Worm (Caenorhabditis elegans) whole organism, L4/young adult: ENCODE measurements around the gene fbxb-40.

Experiments
- W03F9.2 ChIP-seq: fragments of 150-350 bp; optimal IDR thresholded peaks from 2 replicates; lab custom pipeline; 2014; ENCODE audit warnings: missing biosample characterization, missing genetic modification characterization
- him-1 ChIP-seq: sonication (generic microtip); optimal IDR thresholded peaks from 2 replicates; lab custom pipeline; 2016; ENCODE audit warnings: missing genotype, missing genetic modification reagents, missing genetic modification characterization, missing compliant biosample characterization

DNA sequence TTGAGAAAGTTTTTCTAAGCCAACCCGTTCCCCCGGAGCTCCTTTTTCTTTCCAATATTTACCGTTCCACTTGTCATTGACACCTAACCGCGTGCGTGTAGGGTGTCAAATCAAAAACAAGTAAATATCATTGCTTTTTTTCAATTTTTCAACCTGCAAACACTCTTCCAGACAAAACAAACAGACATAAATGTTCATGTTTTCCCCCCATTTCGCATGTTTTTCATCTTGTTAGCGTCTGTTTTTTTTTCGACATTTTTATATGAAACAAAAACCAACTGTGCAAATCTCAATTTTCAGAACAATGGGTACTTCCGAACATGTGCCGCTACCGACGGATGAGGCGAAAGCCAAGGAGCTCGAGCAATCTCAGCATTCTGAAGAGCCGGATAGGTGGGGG, 42.0 kb upstream of the fbxb-40 start, which contains the start of gene snf-3:
- TF ChIP-seq W03F9.2 (tag; lab: Kevin White, UChicago) (no peak), him-1 (no peak)
